Fruit fly (Drosophila melanogaster): ENCODE results near the gene bdwf.

Gene bdwf

dm6 chr3R:17048867-17049266, 5.9 kb upstream of the bdwf start:
- no peak for TF ChIP-seq CG17801 (GFP tag; optimal IDR thresholded peaks at IDR 0.05; ENCODE audit: partially characterized antibody)

- TF ChIP-seq CG17801 (GFP tag; optimal IDR thresholded peaks at IDR 0.05; ENCODE audit: partially characterized antibody): no peak
These were observed 611 bp upstream of the bdwf start for dm6 chr3R:17043570-17043923.

- TF ChIP-seq CG17801 (GFP tag; optimal IDR thresholded peaks at IDR 0.05; ENCODE audit: partially characterized antibody): no peak
These were observed 2.7 kb downstream of the bdwf start, which contains the start of the genes CG18213 and Trm7-32 for dm6 chr3R:17039993-17040807. Gene CG18213, minus strand, starts transcription at chr3R:17040203. Gene Trm7-32, plus strand, starts transcription at chr3R:17040682.

dm6 chr3R:17035945-17036344, 7.0 kb downstream of the bdwf start, which contains the start of gene CG4009:
Gene CG4009, minus strand, starts transcription at chr3R:17036045.
- TF ChIP-seq CG17801 (GFP tag; optimal IDR thresholded peaks at IDR 0.05; ENCODE audit: partially characterized antibody): no peak

dm6 chr3R:17031502-17031901, 11.4 kb downstream of the bdwf start, which contains the start of gene CG31268:
Gene CG31268, plus strand, starts transcription at chr3R:17031802.
- TF ChIP-seq CG17801 (GFP tag; optimal IDR thresholded peaks at IDR 0.05; ENCODE audit: partially characterized antibody): no peak

dm6 chr3R:17029796-17030195, 13.1 kb downstream of the bdwf start:
- TF ChIP-seq CG17801 (GFP tag; optimal IDR thresholded peaks at IDR 0.05; ENCODE audit: partially characterized antibody): no peak

dm6 chr3R:17028393-17028792, 14.5 kb downstream of the bdwf start, which contains the start of gene CG5225:
Gene CG5225, plus strand, starts transcription at chr3R:17028693.
- no peak for TF ChIP-seq CG17801 (GFP tag; optimal IDR thresholded peaks at IDR 0.05; ENCODE audit: partially characterized antibody)

- TF ChIP-seq CG17801 (GFP tag; optimal IDR thresholded peaks at IDR 0.05; ENCODE audit: partially characterized antibody): peak; percentile 85
These were observed 22.0 kb downstream of the bdwf start, which contains the start of gene Adsl for dm6 chr3R:17020956-17021355. Gene Adsl, minus strand, starts transcription at chr3R:17021120.

- TF ChIP-seq CG17801 (GFP tag; optimal IDR thresholded peaks at IDR 0.05; ENCODE audit: partially characterized antibody): no peak
These were observed 23.9 kb downstream of the bdwf start for dm6 chr3R:17018902-17019527.

dm6 chr3R:17016193-17016592, 26.7 kb downstream of the bdwf start:
- TF ChIP-seq CG17801 (GFP tag; optimal IDR thresholded peaks at IDR 0.05; ENCODE audit: partially characterized antibody): no peak

dm6 chr3R:17014276-17014675, 28.7 kb downstream of the bdwf start, which contains the start of gene Pxd:
Gene Pxd, plus strand, starts transcription at chr3R:17014576.
- no peak for TF ChIP-seq CG17801 (GFP tag; optimal IDR thresholded peaks at IDR 0.05; ENCODE audit: partially characterized antibody)

- no peak for TF ChIP-seq CG17801 (GFP tag; optimal IDR thresholded peaks at IDR 0.05; ENCODE audit: partially characterized antibody)
These were observed 34.3 kb downstream of the bdwf start for dm6 chr3R:17008675-17009022.

dm6 chr3R:17008018-17008674, 34.8 kb downstream of the bdwf start, which contains the start of gene CG8907:
Gene CG8907, plus strand, starts transcription at chr3R:17008269.
- no peak for TF ChIP-seq CG17801 (GFP tag; optimal IDR thresholded peaks at IDR 0.05; ENCODE audit: partially characterized antibody)

dm6 chr3R:17007336-17007735, 35.6 kb downstream of the bdwf start:
- no peak for TF ChIP-seq CG17801 (GFP tag; optimal IDR thresholded peaks at IDR 0.05; ENCODE audit: partially characterized antibody)

- no peak for TF ChIP-seq CG17801 (GFP tag; optimal IDR thresholded peaks at IDR 0.05; ENCODE audit: partially characterized antibody)
These were observed 39.5 kb downstream of the bdwf start for dm6 chr3R:17003468-17003867.

Measured in ovary, adult (tissue).